Worm (Caenorhabditis elegans): ENCODE measurements around the gene zip-8.

zip-8 gene

ce11 chrIII:6453665-6454064 is 25.1 kb upstream of the zip-8 start (continued):
- TF ChIP-seq mxl-3 (GFP tag; optimal IDR thresholded peaks at IDR 0.05) = peak; percentile 71
- TF ChIP-seq rbr-2 (tag; optimal IDR thresholded peaks at IDR 0.05) = peak; percentile 87
- TF ChIP-seq attf-4 (tag; optimal IDR thresholded peaks at IDR 0.05) = no peak
- no peak for TF ChIP-seq cey-2 (tag; optimal IDR thresholded peaks at IDR 0.05; ENCODE audit: borderline replicate concordance, insufficient read depth)
- TF ChIP-seq tra-1 (GFP tag; IDR thresholded peaks at IDR 0.05) = peak; percentile 43; the same call in 1 of the 2 replicates
- TF ChIP-seq lin-13 (GFP tag; optimal IDR thresholded peaks at IDR 0.05) = peak; percentile 73
- TF ChIP-seq mdt-29 (GFP tag; IDR thresholded peaks at IDR 0.05) = no peak
- peak; percentile 7 for TF ChIP-seq fkh-10 (GFP tag; optimal IDR thresholded peaks at IDR 0.05)
- no peak for TF ChIP-seq F44E2.7 (GFP tag; IDR thresholded peaks at IDR 0.05)
- TF ChIP-seq F26F4.8 (GFP tag; conservative IDR thresholded peaks at IDR 0.05) = no peak
- peak; percentile 52; the same call in 1 of the 2 replicates for TF ChIP-seq pha-4 (GFP tag; IDR thresholded peaks at IDR 0.05)
- no peak for TF ChIP-seq pha-4 (tag; optimal IDR thresholded peaks at IDR 0.05)
- TF ChIP-seq nhr-111 (GFP tag; optimal IDR thresholded peaks at IDR 0.05) = no peak

- TF ChIP-seq lin-1 (GFP tag; IDR thresholded peaks at IDR 0.05) = no peak
- TF ChIP-seq spr-3 (GFP tag; optimal IDR thresholded peaks at IDR 0.05) = no peak
- no peak for TF ChIP-seq php-3 (GFP tag; IDR thresholded peaks at IDR 0.05)
- TF ChIP-seq nhr-48 (tag; optimal IDR thresholded peaks at IDR 0.05) = no peak
- TF ChIP-seq lin-15B (tag; optimal IDR thresholded peaks at IDR 0.05) = no peak
- no peak for TF ChIP-seq unc-130 (GFP tag; optimal IDR thresholded peaks at IDR 0.05)
- no peak for TF ChIP-seq egl-43 (GFP tag; IDR thresholded peaks at IDR 0.05)
- TF ChIP-seq gei-8 (GFP tag; optimal IDR thresholded peaks at IDR 0.05) = no peak
- no peak for TF ChIP-seq zfp-3 (GFP tag; conservative IDR thresholded peaks at IDR 0.05)
- no peak for TF ChIP-seq F10B5.3 (tag; optimal IDR thresholded peaks at IDR 0.05)
- TF ChIP-seq cey-2 (tag; optimal IDR thresholded peaks at IDR 0.05; ENCODE audit: borderline replicate concordance, insufficient read depth) = no peak
- no peak for TF ChIP-seq T26A8.4 (GFP tag; IDR thresholded peaks at IDR 0.05)
- no peak for TF ChIP-seq mdl-1 (tag; optimal IDR thresholded peaks at IDR 0.05)
Observed at ce11 chrIII:6454183-6454582, 24.6 kb upstream of the zip-8 start, which contains the start of gene jhdm-1. jhdm-1 (plus strand) TSS chrIII:6454483.

ce11 chrIII:6459820-6460219 is 18.9 kb upstream of the zip-8 start, which contains the start of gene algn-1:
algn-1 (plus strand) TSS chrIII:6460120.
- TF ChIP-seq lsy-2 (tag; optimal IDR thresholded peaks at IDR 0.05) (no peak), dmd-6 (GFP tag; IDR thresholded peaks at IDR 0.05) (no peak), Y105C5A.15 (GFP tag; IDR thresholded peaks at IDR 0.05) (0 out of 2 replicates have a peak, but pooled peaks have one; percentile 18), set-16 (GFP tag; IDR thresholded peaks at IDR 0.05) (no peak), ztf-11 (tag; optimal IDR thresholded peaks at IDR 0.05) (no peak), php-3 (GFP tag; IDR thresholded peaks at IDR 0.05) (no peak), spr-1 (tag; optimal IDR thresholded peaks at IDR 0.05) (no peak), aha-1 (tag) (peak; percentile 49), lin-38 (GFP tag; IDR thresholded peaks at IDR 0.05) (no peak), mxl-3 (GFP tag; optimal IDR thresholded peaks at IDR 0.05) (no peak)

- TF ChIP-seq nhr-102 (tag; optimal IDR thresholded peaks at IDR 0.05) (peak; percentile 61), pha-4 (GFP tag; IDR thresholded peaks at IDR 0.05) (peak; percentile 52; the same call in 1 of the 2 replicates), pha-4 (tag; optimal IDR thresholded peaks at IDR 0.05) (no peak), zfp-3 (GFP tag; conservative IDR thresholded peaks at IDR 0.05) (peak; percentile 43; the same call in 1 of the 2 replicates), pqm-1 (tag; optimal IDR thresholded peaks at IDR 0.05) (no peak), ama-1 (optimal IDR thresholded peaks at IDR 0.05) (peak; percentile 93), T26A8.4 (GFP tag; IDR thresholded peaks at IDR 0.05) (peak; percentile 57), lin-1 (GFP tag; IDR thresholded peaks at IDR 0.05) (0 out of 2 replicates have a peak, but pooled peaks have one; percentile 7), mep-1 (tag; optimal IDR thresholded peaks at IDR 0.05) (peak; percentile 61), snpc-1.2 (GFP tag; IDR thresholded peaks at IDR 0.05) (0 out of 2 replicates have a peak, but pooled peaks have one; percentile 28), set-16 (GFP tag; IDR thresholded peaks at IDR 0.05) (no peak), F44E2.7 (GFP tag; IDR thresholded peaks at IDR 0.05) (0 out of 2 replicates have a peak, but pooled peaks have one; percentile 2), aha-1 (tag) (peak; percentile 95), dmd-8 (GFP tag; IDR thresholded peaks at IDR 0.05) (0 out of 2 replicates have a peak, but pooled peaks have one; percentile 26), mdt-29 (GFP tag; IDR thresholded peaks at IDR 0.05) (no peak), Y5F2A.4 (GFP tag; optimal IDR thresholded peaks at IDR 0.05) (peak; percentile 14), dmd-6 (GFP tag; IDR thresholded peaks at IDR 0.05) (0 out of 2 replicates have a peak, but pooled peaks have one; percentile 18), lsy-2 (tag; optimal IDR thresholded peaks at IDR 0.05) (peak in 1 of 2 experiments; percentile 53), Y75B8A.6 (GFP tag; IDR thresholded peaks at IDR 0.05) (peak; percentile 72; the same call in 1 of the 2 replicates), duxl-1 (tag; optimal IDR thresholded peaks at IDR 0.05; ENCODE audit: poor library complexity) (peak; percentile 60), Y48G9A.11 (GFP tag; IDR thresholded peaks at IDR 0.05) (peak; percentile 62), mes-2 (tag; optimal IDR thresholded peaks at IDR 0.05; ENCODE audit: poor library complexity, severe bottlenecking) (peak; percentile 19), lin-38 (GFP tag; IDR thresholded peaks at IDR 0.05) (peak; percentile 60)
Observed at ce11 chrIII:6462610-6463009, 16.1 kb upstream of the zip-8 start, which contains the start of gene T26A5.8. T26A5.8 (minus strand) TSS chrIII:6462856.

Measured in whole organism, L4 larva.